Worm (Caenorhabditis elegans) whole organism, young adult: Measurements from ENCODE around the gene C01G6.9.

Experiments
- F49E8.2 ChIP-seq: sonication (generic microtip); optimal IDR thresholded peaks from 3 replicates; lab custom pipeline; 2017; ENCODE audit warnings: missing genetic modification characterization, mild to moderate bottlenecking, missing compliant biosample characterization, antibody characterized with exemption, moderate library complexity; ENCODE audit not compliant: insufficient read depth
- akir-1 ChIP-seq: fragments of 200-800 bp; sonication (Bioruptor generic); optimal IDR thresholded peaks from 2 replicates; lab custom pipeline; 2018; ENCODE audit warnings: mild to moderate bottlenecking, missing genetic modification characterization, moderate library complexity, missing compliant biosample characterization
- ama-1 ChIP-seq, 3 experiments: fragments of 150-350 bp in 1 of 3; sonication (generic microtip) in 2 of 3; optimal IDR thresholded peaks; 2 replicates each; lab custom pipeline; 2014 to 2018; ENCODE audit warnings: missing biosample characterization in 2 of 3, missing genetic modification characterization in 2 of 3, missing genetic modification reagents in 2 of 3
- hmg-20 ChIP-seq: fragments of 200-800 bp; sonication (Bioruptor generic); IDR thresholded peaks from 2 replicates; pipeline ENCODE4 v1.3.6; 2022; ENCODE audit warnings: missing genetic modification reagents, missing genetic modification characterization, missing compliant biosample characterization
- madf-3 ChIP-seq: fragments of 200-800 bp; sonication (Bioruptor generic); IDR thresholded peaks from 2 replicates; pipeline ENCODE4 v1.3.6; 2022; ENCODE audit warnings: missing genetic modification reagents, missing genetic modification characterization, missing compliant biosample characterization
- nhr-27 ChIP-seq: fragments of 200-800 bp; sonication (Bioruptor generic); optimal IDR thresholded peaks from 2 replicates; lab custom pipeline; 2018; ENCODE audit warnings: mild to moderate bottlenecking, missing genetic modification characterization, moderate library complexity, missing compliant biosample characterization
- rpc-1 ChIP-seq, 2 experiments: fragments of 150-350 bp in 1 of 2; sonication (generic microtip) in 1 of 2; optimal IDR thresholded peaks; 2 replicates each; lab custom pipeline; 2014 to 2018; ENCODE audit warnings: missing biosample characterization in 1 of 2, missing genetic modification characterization in 1 of 2, missing genetic modification reagents in 1 of 2, missing genotype in 1 of 2
- unc-62 ChIP-seq: fragments of 150-350 bp; optimal IDR thresholded peaks from 2 replicates; lab custom pipeline; 2014; ENCODE audit warnings: missing biosample characterization, missing genetic modification reagents, missing genetic modification characterization

ce11 chrII:9338859-9339258 lies 43.2 kb upstream of the C01G6.9 start, which contains the start of gene ttll-12:
- TF ChIP-seq F49E8.2 (tag; lab: Kevin White, UChicago) (no peak), ama-1 (optimal IDR thresholded peaks at IDR 0.05; lab: Kevin White, UChicago) (no peak), ama-1 (GFP tag; optimal IDR thresholded peaks at IDR 0.05; lab: Kevin White, UChicago) (no peak), akir-1 (no peak), unc-62 (GFP tag; lab: Kevin White, UChicago) (no peak), nhr-27 (tag; lab: Kevin White, UChicago) (no peak), madf-3 (GFP tag; lab: Robert Waterston, UW) (no peak), rpc-1 (optimal IDR thresholded peaks at IDR 0.05; lab: Kevin White, UChicago) (no peak), rpc-1 (tag; optimal IDR thresholded peaks at IDR 0.05; lab: Kevin White, UChicago) (no peak), hmg-20 (GFP tag; lab: Robert Waterston, UW) (no peak)
